Worm (Caenorhabditis elegans): Measurements from ENCODE around the gene F42G8.8.

- TF ChIP-seq ztf-11 (tag; optimal IDR thresholded peaks at IDR 0.05) = no peak
- TF ChIP-seq nhr-12 (tag; optimal IDR thresholded peaks at IDR 0.05) = no peak
- TF ChIP-seq sptf-1 (tag; optimal IDR thresholded peaks at IDR 0.05) = no peak
These were observed 38.1 kb upstream of the F42G8.8 start for ce11 chrIV:8080782-8081181.

Data from whole organism, mixed stage, embryonic.